Worm (Caenorhabditis elegans): Measurements from ENCODE around the gene mup-4.

mup-4 gene

ce11 chrIII:7458846-7459365, 30.0 kb downstream of the mup-4 start, which contains the start of the genes fipr-19 and fipr-18:
fipr-19 (minus strand) TSS chrIII:7458946.
fipr-18 (plus strand) TSS chrIII:7459315.
- TF ChIP-seq ceh-13 (GFP tag; optimal IDR thresholded peaks at IDR 0.05) (no peak), ceh-36 (tag; optimal IDR thresholded peaks at IDR 0.05) (no peak), tbx-11 (GFP tag; IDR thresholded peaks at IDR 0.05) (no peak), pes-1 (GFP tag; IDR thresholded peaks at IDR 0.05) (no peak), flt-1 (GFP tag; IDR thresholded peaks at IDR 0.05) (no peak), F13C5.2 (tag; optimal IDR thresholded peaks at IDR 0.05) (no peak), sea-1 (GFP tag; conservative IDR thresholded peaks at IDR 0.05) (no peak), tra-4 (tag; optimal IDR thresholded peaks at IDR 0.05) (no peak), scrt-1 (GFP tag; IDR thresholded peaks at IDR 0.05) (no peak)

DNA sequence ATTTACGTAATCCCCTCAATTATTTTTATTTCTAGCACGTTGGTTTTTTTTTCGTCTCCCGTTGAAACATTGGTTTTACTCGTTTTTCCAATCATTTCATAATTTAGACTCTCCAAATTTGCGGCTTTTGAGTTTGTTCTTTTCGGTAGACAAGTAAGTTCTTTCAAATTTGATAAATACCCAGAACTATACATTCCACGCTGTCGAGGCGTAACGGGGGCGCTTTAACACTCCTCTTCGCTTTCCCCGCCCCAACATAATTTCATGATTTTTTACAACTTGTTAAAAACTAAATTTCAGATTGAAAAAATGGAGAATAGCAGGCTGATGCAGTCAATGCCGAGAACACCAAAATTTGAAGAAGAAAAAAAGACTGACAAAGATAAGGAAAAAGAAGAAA, 32.3 kb downstream of the mup-4 start, which contains the start of gene Y69F12A.1:
TSS of gene Y69F12A.1 (plus strand) at position 301 of the 400 bp plus-strand sequence.
- no peak for TF ChIP-seq hmbx-1 (tag; optimal IDR thresholded peaks at IDR 0.05)

DNA sequence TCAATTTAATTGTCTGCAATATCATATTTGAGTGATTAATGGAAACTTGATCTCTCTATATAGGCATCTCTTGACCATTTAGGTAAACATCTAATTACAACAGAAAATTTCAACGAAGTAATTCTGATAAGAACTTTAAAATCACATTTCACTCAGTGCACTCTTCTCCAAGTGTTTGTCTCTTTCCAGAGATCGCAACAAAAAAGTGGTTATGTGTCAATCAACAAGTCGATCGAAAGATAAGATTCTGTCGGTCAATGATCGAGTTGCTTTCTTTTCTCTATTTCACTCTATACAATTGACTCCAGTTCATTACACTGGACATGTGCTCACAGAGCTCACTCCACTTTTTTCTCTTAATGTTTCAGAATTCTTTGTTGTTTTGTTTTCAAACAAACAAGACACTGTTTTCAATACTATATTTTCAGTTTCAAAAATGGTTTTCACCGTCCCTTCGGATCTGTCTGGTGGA, 35.2 kb downstream of the mup-4 start, which contains the start of gene alh-12:
TSS of gene alh-12 (plus strand) at position 422 of the 472 bp plus-strand sequence.
- TF ChIP-seq ets-7 (tag; optimal IDR thresholded peaks at IDR 0.05) (no peak), hnd-1 (tag; optimal IDR thresholded peaks at IDR 0.05) (no peak), B0310.2 (tag; optimal IDR thresholded peaks at IDR 0.05) (no peak), tra-4 (tag; optimal IDR thresholded peaks at IDR 0.05) (no peak), scrt-1 (GFP tag; IDR thresholded peaks at IDR 0.05) (no peak), tbx-11 (GFP tag; IDR thresholded peaks at IDR 0.05) (no peak)
